Worm (Caenorhabditis elegans) whole organism, early embryonic: ENCODE data around the gene nspb-8.

Experiments
- ama-1 ChIP-seq: fragments of 150-350 bp; optimal IDR thresholded peaks from 2 replicates; lab custom pipeline; 2014
- ceh-36 ChIP-seq: sonication (generic microtip); optimal IDR thresholded peaks from 2 replicates; lab custom pipeline; 2016; ENCODE audit warnings: missing genetic modification characterization, inconsistent platforms, missing compliant biosample characterization
- hnd-1 ChIP-seq: sonication (generic microtip); optimal IDR thresholded peaks from 2 replicates; lab custom pipeline; 2016; ENCODE audit warnings: missing genetic modification characterization, missing compliant biosample characterization
- pes-1 ChIP-seq: fragments of 200-800 bp; sonication (Bioruptor generic); IDR thresholded peaks from 2 replicates; pipeline ENCODE4 v1.3.6; 2022; ENCODE audit warnings: missing genetic modification reagents, missing genetic modification characterization, missing compliant biosample characterization

ce11 chrII:14604261-14604660 lies 23.8 kb upstream of the nspb-8 start:
- no peak for TF ChIP-seq pes-1 (GFP tag; lab: Robert Waterston, UW)
- no peak for TF ChIP-seq ceh-36 (tag; lab: Kevin White, UChicago)
- no peak for TF ChIP-seq hnd-1 (tag; lab: Kevin White, UChicago)
- TF ChIP-seq ama-1 (lab: Kevin White, UChicago): no peak
